Worm (Caenorhabditis elegans) whole organism, mixed stage, embryonic: Measurements from ENCODE around the gene C30H6.5.

ENCODE experiments used
- M03D4.4 ChIP-seq: sonication (generic microtip); optimal IDR thresholded peaks from 2 replicates; lab custom pipeline; 2017; ENCODE audit warnings: mild to moderate bottlenecking, missing genetic modification characterization, missing compliant biosample characterization
- bed-3 ChIP-seq: fragments of 200-800 bp; sonication (Bioruptor generic); optimal IDR thresholded peaks from 3 replicates; lab custom pipeline; 2018; ENCODE audit warnings: mild to moderate bottlenecking, missing genetic modification characterization, moderate library complexity, missing compliant biosample characterization
- blmp-1 ChIP-seq: fragments of 150-350 bp; optimal IDR thresholded peaks from 2 replicates; lab custom pipeline; 2014; ENCODE audit warnings: missing biosample characterization, missing genetic modification characterization
- ceh-39 ChIP-seq: fragments of 150-350 bp; optimal IDR thresholded peaks from 2 replicates; lab custom pipeline; 2014; ENCODE audit warnings: missing biosample characterization, missing genetic modification characterization
- ceh-43 ChIP-seq: fragments of 200-800 bp; sonication (Bioruptor generic); optimal IDR thresholded peaks from 2 replicates; lab custom pipeline; 2018; ENCODE audit warnings: mild to moderate bottlenecking, missing genetic modification characterization, moderate library complexity, missing compliant biosample characterization
- ceh-83 ChIP-seq: fragments of 200-800 bp; sonication (Bioruptor generic); optimal IDR thresholded peaks from 2 replicates; lab custom pipeline; 2018; ENCODE audit warnings: mild to moderate bottlenecking, missing genetic modification characterization, missing compliant biosample characterization
- ces-1 ChIP-seq: fragments of 150-350 bp; optimal IDR thresholded peaks from 2 replicates; lab custom pipeline; 2014; ENCODE audit warnings: missing biosample characterization, missing genetic modification reagents, missing genetic modification characterization
- drap-1 ChIP-seq: fragments of 200-800 bp; sonication (Bioruptor generic); optimal IDR thresholded peaks from 3 replicates; lab custom pipeline; 2018; ENCODE audit warnings: mild to moderate bottlenecking, missing genetic modification characterization, missing compliant biosample characterization
- elt-1 ChIP-seq: sonication (generic microtip); optimal IDR thresholded peaks from 2 replicates; lab custom pipeline; 2017; ENCODE audit warnings: missing genetic modification characterization, mild to moderate bottlenecking, missing compliant biosample characterization, antibody characterized with exemption, moderate library complexity, borderline replicate concordance; ENCODE audit not compliant: insufficient read depth
- elt-3 ChIP-seq: fragments of 150-350 bp; optimal IDR thresholded peaks from 2 replicates; lab custom pipeline; 2014; ENCODE audit warnings: missing biosample characterization, missing genetic modification characterization
- flh-1 ChIP-seq: fragments of 200-800 bp; sonication (Bioruptor generic); optimal IDR thresholded peaks from 2 replicates; lab custom pipeline; 2018; ENCODE audit warnings: mild to moderate bottlenecking, missing genetic modification characterization, moderate library complexity, missing compliant biosample characterization
- ham-2 ChIP-seq: fragments of 200-800 bp; sonication (Bioruptor generic); optimal IDR thresholded peaks from 2 replicates; lab custom pipeline; 2018; ENCODE audit warnings: mild to moderate bottlenecking, missing genetic modification characterization, missing compliant biosample characterization
- hlh-1 ChIP-seq: fragments of 150-350 bp; optimal IDR thresholded peaks from 2 replicates; lab custom pipeline; 2014; ENCODE audit warnings: missing biosample characterization, missing genetic modification reagents, missing genetic modification characterization
- lin-13 ChIP-seq: fragments of 150-350 bp; optimal IDR thresholded peaks from 2 replicates; lab custom pipeline; 2014; ENCODE audit warnings: missing biosample characterization, missing genetic modification characterization
- lin-32 ChIP-seq: fragments of 200-800 bp; sonication (Bioruptor generic); optimal IDR thresholded peaks from 2 replicates; lab custom pipeline; 2018; ENCODE audit warnings: mild to moderate bottlenecking, missing genetic modification characterization, missing compliant biosample characterization
- lsy-2 ChIP-seq: fragments of 150-350 bp; optimal IDR thresholded peaks from 2 replicates; lab custom pipeline; 2014; ENCODE audit warnings: missing biosample characterization, missing genetic modification characterization
- mab-5 ChIP-seq: fragments of 150-350 bp; optimal IDR thresholded peaks from 2 replicates; lab custom pipeline; 2014; ENCODE audit warnings: missing biosample characterization, missing genetic modification characterization
- mep-1 ChIP-seq: fragments of 150-350 bp; optimal IDR thresholded peaks from 2 replicates; lab custom pipeline; 2017; ENCODE audit warnings: missing biosample characterization, missing genetic modification reagents, missing genetic modification characterization, inconsistent platforms
- mls-2 ChIP-seq: sonication (generic microtip); optimal IDR thresholded peaks from 2 replicates; lab custom pipeline; 2016; ENCODE audit warnings: mild to moderate bottlenecking, missing genetic modification characterization, moderate library complexity, missing compliant biosample characterization
- nhr-12 ChIP-seq: fragments of 150-350 bp; optimal IDR thresholded peaks from 2 replicates; lab custom pipeline; 2014; ENCODE audit warnings: missing biosample characterization, missing genetic modification characterization
- nhr-2 ChIP-seq: fragments of 150-350 bp; optimal IDR thresholded peaks from 2 replicates; lab custom pipeline; 2014; ENCODE audit warnings: missing biosample characterization, missing genetic modification characterization
- nhr-28 ChIP-seq: fragments of 150-350 bp; optimal IDR thresholded peaks from 2 replicates; lab custom pipeline; 2014; ENCODE audit warnings: missing biosample characterization, missing genetic modification characterization
- nhr-76 ChIP-seq: sonication (generic microtip); optimal IDR thresholded peaks from 2 replicates; lab custom pipeline; 2017; ENCODE audit warnings: missing biosample characterization, missing genetic modification characterization
- pha-4 ChIP-seq: fragments of 150-350 bp; optimal IDR thresholded peaks from 2 replicates; lab custom pipeline; 2018; ENCODE audit warnings: missing biosample characterization, missing genetic modification reagents, missing genetic modification characterization
- sem-2 ChIP-seq: fragments of 200-800 bp; sonication (Bioruptor generic); optimal IDR thresholded peaks from 2 replicates; lab custom pipeline; 2018; ENCODE audit warnings: mild to moderate bottlenecking, missing genetic modification characterization, missing compliant biosample characterization
- snpc-4 ChIP-seq: fragments of 150-350 bp; optimal IDR thresholded peaks from 2 replicates; lab custom pipeline; 2014; ENCODE audit warnings: missing biosample characterization, missing genetic modification characterization
- sptf-1 ChIP-seq: sonication (generic microtip); optimal IDR thresholded peaks from 2 replicates; lab custom pipeline; 2017; ENCODE audit warnings: mild to moderate bottlenecking, missing genetic modification characterization, moderate library complexity, missing compliant biosample characterization
- tbx-8 ChIP-seq: fragments of 200-800 bp; sonication (Bioruptor generic); optimal IDR thresholded peaks from 2 replicates; lab custom pipeline; 2018; ENCODE audit warnings: mild to moderate bottlenecking, missing genetic modification characterization, moderate library complexity, missing compliant biosample characterization
- unc-120 ChIP-seq: sonication (generic microtip); optimal IDR thresholded peaks from 2 replicates; lab custom pipeline; 2017; ENCODE audit warnings: missing genetic modification characterization, missing compliant biosample characterization; ENCODE audit not compliant: poor library complexity, severe bottlenecking
- unc-39 ChIP-seq: fragments of 150-350 bp; optimal IDR thresholded peaks from 2 replicates; lab custom pipeline; 2014; ENCODE audit warnings: missing biosample characterization, missing genetic modification characterization
- zip-8 ChIP-seq: fragments of 150-350 bp; optimal IDR thresholded peaks from 2 replicates; lab custom pipeline; 2014; ENCODE audit warnings: missing biosample characterization, missing genetic modification characterization
- ztf-11 ChIP-seq: fragments of 150-350 bp; optimal IDR thresholded peaks from 2 replicates; lab custom pipeline; 2014; ENCODE audit warnings: missing biosample characterization, missing genetic modification characterization

Gene C30H6.5

DNA sequence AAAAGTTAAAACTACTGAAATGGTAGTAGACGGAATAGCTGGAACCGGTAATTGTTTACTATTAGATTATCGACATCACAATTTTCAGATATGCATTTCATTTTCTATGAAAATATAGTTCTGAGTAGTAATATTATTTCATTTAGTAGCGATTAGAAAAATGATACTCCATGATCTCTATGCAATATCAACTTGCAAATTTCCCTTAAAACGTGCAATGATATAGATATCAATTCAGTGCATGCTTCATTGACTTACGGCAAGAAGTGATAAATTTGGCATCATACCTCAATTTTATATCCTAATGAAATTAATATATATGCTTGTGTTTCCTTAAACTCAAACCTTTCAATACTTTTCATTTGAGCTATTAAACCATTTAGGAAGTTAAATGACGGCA lies 28.9 kb upstream of the C30H6.5 start, which contains the start of gene C49C3.21:
TSS of gene C49C3.21 (plus strand) at position 301 of the 400 bp plus-strand sequence.
- TF ChIP-seq snpc-4 (tag; lab: Kevin White, UChicago), result no peak
- no peak for TF ChIP-seq flh-1
- no peak for TF ChIP-seq ces-1 (GFP tag; lab: Kevin White, UChicago)
- TF ChIP-seq M03D4.4 (tag; lab: Kevin White, UChicago), result no peak
- TF ChIP-seq blmp-1 (tag; lab: Kevin White, UChicago), result no peak
- no peak for TF ChIP-seq mls-2 (tag; lab: Kevin White, UChicago)
- no peak for TF ChIP-seq zip-8
- no peak for TF ChIP-seq sem-2
- no peak for TF ChIP-seq nhr-12 (tag; lab: Kevin White, UChicago)
- no peak for TF ChIP-seq ceh-39
- TF ChIP-seq elt-1 (tag; lab: Kevin White, UChicago), result no peak

DNA sequence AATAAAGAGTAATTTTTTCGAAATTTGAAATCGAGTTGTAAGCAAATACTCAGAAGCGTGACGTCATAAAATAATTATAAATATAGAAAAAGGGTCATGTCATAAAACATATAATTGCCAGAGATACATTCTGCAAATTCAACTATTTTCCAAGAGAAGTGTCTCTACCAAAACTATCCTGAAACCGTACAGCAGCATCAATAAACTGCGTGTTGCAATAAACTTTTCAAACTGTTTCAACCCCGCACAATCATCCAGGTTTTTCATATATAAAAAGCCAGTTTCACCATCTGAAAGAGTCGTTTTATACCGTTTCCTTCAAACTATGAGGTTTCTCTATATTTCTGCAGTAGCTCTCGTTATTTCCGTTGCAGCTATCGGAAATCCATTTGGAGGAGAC lies 28.1 kb upstream of the C30H6.5 start, which contains the start of gene C49C3.11:
TSS of gene C49C3.11 (plus strand) at position 301 of the 400 bp plus-strand sequence.
- TF ChIP-seq bed-3 (GFP tag; lab: Kevin White, UChicago) (no peak), lsy-2 (tag; lab: Kevin White, UChicago) (no peak), nhr-28 (tag; lab: Kevin White, UChicago) (no peak), hlh-1 (tag; lab: Kevin White, UChicago) (no peak), ces-1 (GFP tag; lab: Kevin White, UChicago) (no peak), pha-4 (tag; lab: Kevin White, UChicago) (no peak), elt-1 (tag; lab: Kevin White, UChicago) (no peak), drap-1 (GFP tag; lab: Kevin White, UChicago) (no peak), unc-120 (tag; lab: Kevin White, UChicago) (no peak), ceh-43 (GFP tag; lab: Kevin White, UChicago) (no peak), zip-8 (no peak), flh-1 (no peak), unc-39 (tag; lab: Kevin White, UChicago) (no peak), nhr-76 (tag; lab: Kevin White, UChicago) (no peak)

DNA sequence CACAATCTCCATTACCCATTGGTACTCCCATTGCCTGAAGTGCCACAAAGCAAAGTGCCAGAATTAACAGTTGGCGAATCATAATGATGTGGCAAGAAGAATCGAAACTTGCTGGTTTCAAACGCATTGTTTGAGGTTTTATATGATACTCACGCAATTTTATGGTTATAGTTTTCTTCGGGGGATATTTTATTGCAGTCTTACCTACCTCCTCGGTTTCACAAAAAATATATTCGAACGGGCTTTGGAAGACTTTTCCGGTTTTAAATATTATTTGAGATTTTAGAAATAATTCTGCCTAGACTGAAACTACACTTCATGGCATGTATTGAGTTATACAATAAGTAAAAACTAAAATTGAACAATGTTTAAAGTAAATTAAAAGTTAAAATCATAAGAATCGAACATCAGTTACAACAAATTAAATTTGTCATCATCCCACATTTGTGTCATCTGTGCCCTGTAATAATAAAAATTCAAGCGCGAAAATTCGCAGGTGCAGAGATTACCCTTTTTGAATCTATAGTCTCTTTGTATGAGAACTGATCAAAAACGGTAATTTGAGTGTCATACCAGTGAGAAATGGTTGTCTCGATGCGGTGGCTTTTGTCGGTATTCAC lies 24.9 kb upstream of the C30H6.5 start, which contains the start of the genes clec-197 and clec-198:
TSS of gene clec-197 (minus strand) at position 101 of the 620 bp plus-strand sequence.
TSS of gene clec-198 (plus strand) at position 570 of the 620 bp plus-strand sequence.
- no peak for TF ChIP-seq tbx-8 (GFP tag; lab: Kevin White, UChicago)
- no peak for TF ChIP-seq M03D4.4 (tag; lab: Kevin White, UChicago)
- TF ChIP-seq nhr-12 (tag; lab: Kevin White, UChicago), result no peak
- no peak for TF ChIP-seq zip-8
- no peak for TF ChIP-seq snpc-4 (tag; lab: Kevin White, UChicago)
- no peak for TF ChIP-seq ztf-11 (tag; lab: Kevin White, UChicago)
- no peak for TF ChIP-seq pha-4 (tag; lab: Kevin White, UChicago)
- TF ChIP-seq blmp-1 (tag; lab: Kevin White, UChicago), result no peak
- TF ChIP-seq ceh-83 (GFP tag; lab: Kevin White, UChicago), result no peak
- TF ChIP-seq lsy-2 (tag; lab: Kevin White, UChicago), result no peak
- no peak for TF ChIP-seq bed-3 (GFP tag; lab: Kevin White, UChicago)
- TF ChIP-seq drap-1 (GFP tag; lab: Kevin White, UChicago), result no peak

ce11 chrIV:17351586-17351985 lies 20.0 kb upstream of the C30H6.5 start, which contains the start of gene clec-199:
TSS of gene clec-199 (plus strand) at chrIV:17351886.
- TF ChIP-seq tbx-8 (GFP tag; lab: Kevin White, UChicago), result no peak
- no peak for TF ChIP-seq ceh-39
- no peak for TF ChIP-seq snpc-4 (tag; lab: Kevin White, UChicago)
- TF ChIP-seq lin-13 (tag; lab: Kevin White, UChicago), result no peak
- no peak for TF ChIP-seq sem-2
- TF ChIP-seq, all 35 proteins: peak for 0

DNA sequence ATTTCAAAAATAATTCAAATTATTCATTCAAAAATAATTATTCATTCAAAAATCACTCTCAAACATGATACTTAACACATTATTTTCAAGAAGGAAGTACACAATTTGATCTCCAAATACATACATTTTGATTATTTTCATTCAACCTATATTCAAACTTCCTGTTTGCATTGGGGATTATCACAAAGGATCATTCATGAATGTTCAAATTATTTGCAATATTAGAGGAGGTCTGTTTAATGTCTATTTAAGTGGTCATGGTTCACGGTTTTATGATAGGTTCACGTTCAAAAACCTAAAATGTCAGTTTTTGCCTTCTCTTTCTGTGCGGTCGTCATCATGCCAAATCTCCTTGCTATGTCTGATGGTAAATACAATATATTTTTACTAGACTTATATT lies 10.4 kb upstream of the C30H6.5 start, which contains the start of gene clec-202:
TSS of gene clec-202 (plus strand) at position 301 of the 400 bp plus-strand sequence.
- TF ChIP-seq ceh-39 (no peak), nhr-12 (tag; lab: Kevin White, UChicago) (no peak), nhr-76 (tag; lab: Kevin White, UChicago) (no peak), elt-3 (tag; lab: Kevin White, UChicago) (no peak), tbx-8 (GFP tag; lab: Kevin White, UChicago) (no peak), nhr-2 (no peak), mab-5 (tag; lab: Kevin White, UChicago) (no peak), elt-1 (tag; lab: Kevin White, UChicago) (no peak), mep-1 (no peak), sptf-1 (no peak), unc-120 (tag; lab: Kevin White, UChicago) (no peak), ham-2 (no peak), nhr-28 (tag; lab: Kevin White, UChicago) (no peak), lsy-2 (tag; lab: Kevin White, UChicago) (no peak), lin-32 (GFP tag; lab: Kevin White, UChicago) (no peak), ztf-11 (tag; lab: Kevin White, UChicago) (no peak), unc-39 (tag; lab: Kevin White, UChicago) (no peak), lin-13 (tag; lab: Kevin White, UChicago) (no peak), ces-1 (GFP tag; lab: Kevin White, UChicago) (no peak), M03D4.4 (tag; lab: Kevin White, UChicago) (no peak)
